Worm (Caenorhabditis elegans) whole organism, L3 larva: ENCODE measurements around the gene W03C9.6.

Experiments
- ama-1 ChIP-seq: fragments of 150-350 bp; optimal IDR thresholded peaks from 2 replicates; lab custom pipeline; 2018
- ceh-16 ChIP-seq: sonication (generic microtip); optimal IDR thresholded peaks from 2 replicates; lab custom pipeline; 2017; ENCODE audit warnings: missing biosample characterization, missing genetic modification characterization
- ceh-28 ChIP-seq: fragments of 150-350 bp; optimal IDR thresholded peaks from 2 replicates; lab custom pipeline; 2014; ENCODE audit warnings: missing biosample characterization, missing genetic modification reagents, missing genetic modification characterization
- ceh-82 ChIP-seq: fragments of 150-350 bp; optimal IDR thresholded peaks from 2 replicates; lab custom pipeline; 2014; ENCODE audit warnings: missing biosample characterization, missing genetic modification characterization
- fos-1 ChIP-seq: fragments of 150-350 bp; optimal IDR thresholded peaks from 2 replicates; lab custom pipeline; 2014; ENCODE audit warnings: missing biosample characterization, missing genetic modification characterization
- lin-39 ChIP-seq: fragments of 150-350 bp; optimal IDR thresholded peaks from 2 replicates; lab custom pipeline; 2018; ENCODE audit warnings: missing biosample characterization, missing genetic modification reagents, missing genetic modification characterization
- nhr-237 ChIP-seq: fragments of 150-350 bp; optimal IDR thresholded peaks from 2 replicates; lab custom pipeline; 2014; ENCODE audit warnings: missing biosample characterization, missing genetic modification characterization
- skn-1 ChIP-seq: fragments of 150-350 bp; optimal IDR thresholded peaks from 2 replicates; lab custom pipeline; 2014; ENCODE audit warnings: missing biosample characterization, missing genetic modification characterization
- tbx-2 ChIP-seq: sonication (generic microtip); optimal IDR thresholded peaks from 2 replicates; lab custom pipeline; 2016; ENCODE audit warnings: mild to moderate bottlenecking, missing genetic modification characterization, missing compliant biosample characterization
- unc-39 ChIP-seq: sonication (generic microtip); optimal IDR thresholded peaks from 4 replicates; lab custom pipeline; 2017; ENCODE audit warnings: missing biosample characterization, missing genetic modification characterization
- unc-62 ChIP-seq: fragments of 150-350 bp; sonication (generic microtip); optimal IDR thresholded peaks from 4 replicates; lab custom pipeline; 2014; ENCODE audit warnings: missing biosample characterization, missing genetic modification reagents, missing genetic modification characterization
- ztf-11 ChIP-seq: fragments of 150-350 bp; optimal IDR thresholded peaks from 2 replicates; lab custom pipeline; 2014; ENCODE audit warnings: missing biosample characterization, missing genetic modification characterization
- ztf-4 ChIP-seq: fragments of 150-350 bp; optimal IDR thresholded peaks from 2 replicates; lab custom pipeline; 2014; ENCODE audit warnings: missing biosample characterization, missing genetic modification characterization

DNA sequence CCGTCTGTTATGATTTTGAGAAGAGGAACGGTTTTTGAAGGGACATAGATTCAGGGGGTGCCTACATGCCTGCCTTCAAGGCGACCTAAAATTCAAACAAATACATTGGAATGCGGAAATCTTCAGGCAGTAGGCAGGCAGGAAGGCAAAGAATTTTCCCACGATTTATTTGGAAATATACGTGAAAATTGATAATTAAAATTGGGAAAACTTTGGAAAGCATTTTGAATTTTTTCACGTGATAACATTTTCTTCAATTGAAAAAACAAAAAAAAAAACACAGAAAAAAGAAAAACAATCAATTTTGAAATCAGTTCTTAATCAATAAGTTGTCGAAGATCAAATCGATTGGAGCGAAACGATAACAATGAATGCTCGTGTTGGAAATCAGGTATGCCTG lies 48.1 kb upstream of the W03C9.6 start, which contains the start of gene ZK930.4:
- TF ChIP-seq lin-39 (tag; lab: Kevin White, UChicago) (no peak), ceh-16 (tag; lab: Kevin White, UChicago) (no peak), ama-1 (lab: Kevin White, UChicago) (no peak), nhr-237 (tag; lab: Kevin White, UChicago) (no peak), tbx-2 (tag; lab: Kevin White, UChicago) (no peak), ceh-82 (tag; lab: Kevin White, UChicago) (no peak), ztf-4 (no peak), skn-1 (tag; lab: Kevin White, UChicago) (no peak), ceh-28 (no peak), fos-1 (tag; lab: Kevin White, UChicago) (no peak), unc-39 (tag; lab: Kevin White, UChicago) (no peak), ztf-11 (no peak), unc-62 (no peak)
